Worm (Caenorhabditis elegans): Measurements from ENCODE around the gene F45G2.7.
"Not testable (repeated sequence)": the region's sequence is repeated elsewhere in the genome, so short reads cannot be mapped to it uniquely, and the experiment has no call there.

The F45G2.7 gene

DNA sequence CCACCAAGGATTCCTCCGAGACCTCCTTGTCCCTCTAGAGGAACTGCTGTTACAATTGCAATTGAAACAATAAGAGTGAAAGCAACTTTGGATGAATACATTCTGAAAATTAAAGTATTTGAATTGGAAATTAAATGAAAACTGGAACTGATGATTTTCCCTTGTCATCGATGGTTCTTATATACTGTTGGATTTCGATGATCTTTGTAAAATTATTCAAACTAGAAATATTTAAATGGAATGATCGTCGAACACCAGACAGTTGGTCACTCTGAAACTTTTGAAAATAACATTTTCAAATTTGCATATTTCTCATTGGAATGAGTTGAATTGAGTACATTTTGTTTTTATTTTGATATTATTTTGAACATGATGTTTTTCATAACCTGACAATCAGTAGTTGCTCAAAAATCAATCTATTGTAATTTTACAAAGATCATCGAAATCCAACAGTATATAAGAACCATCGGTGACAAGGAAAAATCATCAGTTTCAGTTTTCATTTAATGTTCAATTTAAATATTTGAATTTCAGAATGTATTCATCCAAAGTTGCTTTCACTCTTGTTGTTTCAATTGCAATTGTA is 32.5 kb downstream of the F45G2.7 start, which contains the start of the genes srlf-9 and srlf-10:
TSS of gene srlf-9 (minus strand) at position 101 of the 586 bp plus-strand sequence.
TSS of gene srlf-10 (plus strand) at position 536 of the 586 bp plus-strand sequence.
- not testable (repeated sequence) for TF ChIP-seq ztf-4 (tag; optimal IDR thresholded peaks at IDR 0.05); nhr-85 (tag); irx-1 (tag; optimal IDR thresholded peaks at IDR 0.05)

DNA sequence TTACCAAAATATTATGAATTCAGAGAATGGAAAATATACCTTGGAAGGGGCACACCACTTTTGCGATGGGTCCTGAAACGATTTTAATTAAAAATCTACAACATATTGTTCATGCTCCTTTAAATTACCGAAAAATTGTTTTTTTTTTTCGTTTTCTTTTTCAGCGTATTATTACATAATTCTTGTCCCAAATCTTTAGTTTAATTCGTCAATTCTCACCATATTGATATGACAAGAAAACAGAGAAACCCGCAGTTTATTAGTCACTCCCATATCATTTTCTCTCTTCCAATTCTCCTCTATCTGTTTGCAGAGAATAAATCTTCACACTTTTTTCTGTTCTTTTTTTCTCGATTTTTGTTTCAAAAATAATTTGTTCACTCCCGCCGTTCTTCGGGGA is 39.0 kb downstream of the F45G2.7 start, which contains the start of gene F11F1.1:
TSS of gene F11F1.1 (plus strand) at position 301 of the 400 bp plus-strand sequence.
- TF ChIP-seq egl-27 (tag; optimal IDR thresholded peaks at IDR 0.05) (no peak), elt-3 (tag; optimal IDR thresholded peaks at IDR 0.05) (peak in 1 of 6 experiments; percentile 34), blmp-1 (tag; optimal IDR thresholded peaks at IDR 0.05) (peak; percentile 17)

DNA sequence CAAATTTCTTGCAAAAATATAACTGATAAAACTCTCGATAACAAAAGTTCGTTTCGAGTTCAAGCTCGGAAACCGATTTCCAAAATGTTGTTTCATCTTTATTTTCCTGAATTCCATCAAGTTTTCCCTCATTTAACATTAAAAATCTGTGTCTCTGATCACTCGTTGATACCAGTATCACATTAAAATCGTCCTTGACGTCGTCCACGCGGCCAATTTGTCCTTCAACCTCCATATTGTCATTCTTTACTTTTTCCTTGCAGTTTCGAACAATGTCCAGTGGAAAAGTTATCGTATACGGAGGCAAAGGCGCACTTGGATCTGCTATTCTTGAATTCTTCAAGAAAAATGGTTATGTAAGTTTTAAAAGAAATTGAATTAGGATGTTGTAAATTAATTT is 40.7 kb downstream of the F45G2.7 start, which contains the start of gene qdpr-1:
TSS of gene qdpr-1 (plus strand) at position 264 of the 400 bp plus-strand sequence.
- TF ChIP-seq mep-1 (tag; optimal IDR thresholded peaks at IDR 0.05) (no peak), elt-3 (tag; optimal IDR thresholded peaks at IDR 0.05) (peak in 4 of 6 experiments; percentile 43 to 80 (median 54)), C16A3.4 (tag; optimal IDR thresholded peaks at IDR 0.05) (no peak), snu-23 (GFP tag; optimal IDR thresholded peaks at IDR 0.05) (peak; percentile 17), blmp-1 (tag; optimal IDR thresholded peaks at IDR 0.05) (peak; percentile 59), lsy-2 (tag; optimal IDR thresholded peaks at IDR 0.05) (peak in 1 of 2 experiments; percentile 12)

DNA sequence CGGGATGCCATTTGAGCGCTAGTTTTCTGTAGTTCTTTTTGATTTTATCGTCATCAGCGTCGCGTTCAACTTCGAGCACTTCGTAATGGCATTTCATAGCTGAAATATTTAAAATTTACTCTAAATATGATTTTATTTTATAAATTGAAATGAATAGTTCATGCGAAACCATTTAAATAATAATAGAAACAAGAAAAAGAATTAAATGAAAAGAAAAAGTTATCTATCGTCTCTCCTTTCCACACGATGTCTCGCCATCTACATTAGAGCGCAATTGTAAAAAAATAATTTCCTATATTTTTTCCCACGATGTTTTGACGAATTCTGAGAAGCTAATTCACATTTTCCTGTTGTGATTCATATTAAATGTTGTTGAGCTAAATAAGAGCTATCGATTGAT is 41.1 kb downstream of the F45G2.7 start, which contains the start of gene dnj-17:
TSS of gene dnj-17 (minus strand) at position 101 of the 400 bp plus-strand sequence.
- no peak for TF ChIP-seq efl-1 (optimal IDR thresholded peaks at IDR 0.05)
- peak; percentile 27 to 74 for TF ChIP-seq efl-1 (GFP tag; optimal IDR thresholded peaks at IDR 0.05 in 1 of 2)
- TF ChIP-seq unc-30 (tag; optimal IDR thresholded peaks at IDR 0.05) = no peak

DNA sequence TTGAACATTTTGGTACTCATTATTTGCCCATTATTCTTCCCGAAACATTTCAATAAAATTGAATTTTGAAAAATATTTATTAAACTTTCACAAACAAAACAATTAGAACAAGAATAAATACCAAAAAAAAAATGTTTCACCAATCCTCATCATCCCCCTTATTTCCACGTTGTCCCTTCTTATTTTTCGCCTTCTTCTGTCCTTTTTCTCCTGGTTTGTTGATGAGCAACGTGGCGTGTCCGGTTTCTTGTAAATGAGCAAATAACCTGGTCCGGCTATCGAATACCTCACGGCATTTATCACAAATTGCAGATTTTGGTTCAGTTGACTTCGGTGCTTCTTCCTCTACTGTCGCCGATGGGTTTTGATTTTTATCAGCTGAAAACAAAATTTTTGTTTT is 43.5 kb downstream of the F45G2.7 start:
- no peak for TF ChIP-seq efl-1 (optimal IDR thresholded peaks at IDR 0.05)
- peak in 1 of 2 experiments; percentile 66 for TF ChIP-seq efl-1 (GFP tag; optimal IDR thresholded peaks at IDR 0.05 in 1 of 2)
- peak; percentile 65 for TF ChIP-seq nhr-85 (tag)
- no peak for TF ChIP-seq aha-1 (tag; optimal IDR thresholded peaks at IDR 0.05)

DNA sequence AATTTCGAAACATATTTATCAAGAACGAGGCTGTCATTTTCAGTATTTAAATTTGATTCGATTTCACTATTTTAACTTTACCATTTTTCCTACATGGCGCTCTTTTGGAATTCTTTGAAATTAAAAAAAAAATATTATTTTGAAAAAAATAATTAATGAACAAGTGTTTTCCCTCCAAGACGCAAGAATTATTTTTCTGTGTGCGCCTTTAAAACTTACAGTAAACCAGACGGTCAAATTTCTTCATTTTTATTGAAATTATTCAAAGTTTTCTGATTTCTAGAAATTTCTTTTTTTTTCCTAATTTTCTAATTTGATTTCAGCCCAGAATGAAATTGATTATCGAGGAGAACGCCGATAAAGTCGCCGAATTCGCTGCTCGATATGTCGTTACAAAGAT is 45.2 kb downstream of the F45G2.7 start, which contains the start of gene T03F6.3:
TSS of gene T03F6.3 (plus strand) at position 318 of the 400 bp plus-strand sequence.
- no peak for TF ChIP-seq mep-1 (tag; optimal IDR thresholded peaks at IDR 0.05)
- no peak for TF ChIP-seq hlh-4 (tag; optimal IDR thresholded peaks at IDR 0.05)
- TF ChIP-seq dpl-1 (GFP tag; optimal IDR thresholded peaks at IDR 0.05) = no peak
- no peak for TF ChIP-seq egl-13 (tag; optimal IDR thresholded peaks at IDR 0.05)
- no peak for TF ChIP-seq nhr-28 (tag; optimal IDR thresholded peaks at IDR 0.05)
- no peak for TF ChIP-seq nhr-237 (tag; optimal IDR thresholded peaks at IDR 0.05)
- TF ChIP-seq tlp-1 (tag; optimal IDR thresholded peaks at IDR 0.05) = no peak
- TF ChIP-seq rnt-1 (tag; optimal IDR thresholded peaks at IDR 0.05) = no peak
- TF ChIP-seq fkh-10 (GFP tag; optimal IDR thresholded peaks at IDR 0.05) = no peak
- TF ChIP-seq irx-1 (tag; optimal IDR thresholded peaks at IDR 0.05) = no peak

DNA sequence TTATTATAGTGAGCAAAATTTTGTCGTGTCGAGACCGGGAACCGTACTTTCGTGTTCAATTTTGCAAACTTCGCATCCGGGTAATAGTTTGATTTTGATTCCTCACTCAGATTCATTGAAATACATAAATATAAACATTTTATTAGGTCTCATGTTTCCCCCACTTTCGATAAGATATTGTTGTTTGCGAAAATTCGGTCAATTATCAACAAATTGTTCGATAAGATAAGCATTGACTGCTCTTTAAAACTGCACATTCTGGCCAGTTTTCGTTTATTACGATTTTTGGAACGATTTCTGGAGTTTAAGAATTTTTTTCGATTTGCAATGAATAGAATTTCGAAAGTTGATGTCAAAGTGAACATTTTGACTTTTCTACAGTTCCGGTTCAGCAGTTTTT is 45.7 kb downstream of the F45G2.7 start:
- peak; percentile 73 for TF ChIP-seq elt-2 (tag; optimal IDR thresholded peaks at IDR 0.05)
- no peak for TF ChIP-seq efl-1 (optimal IDR thresholded peaks at IDR 0.05)
- no peak for TF ChIP-seq efl-1 (GFP tag; optimal IDR thresholded peaks at IDR 0.05 in 1 of 2)

DNA sequence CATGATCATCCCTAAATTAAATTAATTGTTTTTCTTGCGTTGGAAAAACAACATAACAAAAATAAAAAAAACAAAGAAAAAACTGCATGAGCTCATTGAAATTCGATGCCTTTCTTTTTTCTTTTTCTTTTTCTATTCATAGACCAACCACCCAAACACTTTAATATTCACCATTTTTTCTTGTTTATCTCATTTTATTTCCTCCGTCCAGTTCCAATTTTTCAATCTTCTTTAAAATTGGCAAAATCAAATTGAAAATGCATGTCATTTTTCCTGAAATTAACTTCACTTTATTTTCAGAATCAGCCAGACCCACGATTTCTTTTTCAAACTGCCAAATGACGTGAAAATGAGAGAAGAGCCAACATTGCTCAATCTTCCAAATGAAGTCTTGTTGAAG is 48.5 kb downstream of the F45G2.7 start, which contains the start of gene T03F6.4:
TSS of gene T03F6.4 (plus strand) at position 301 of the 400 bp plus-strand sequence.
- no peak for TF ChIP-seq ceh-63 (GFP tag; optimal IDR thresholded peaks at IDR 0.05)
- TF ChIP-seq unc-98 (GFP tag; IDR thresholded peaks at IDR 0.05) = no peak
- TF ChIP-seq lir-3 (tag; optimal IDR thresholded peaks at IDR 0.05; ENCODE audit: poor library complexity) = no peak
- TF ChIP-seq alr-1 (tag; optimal IDR thresholded peaks at IDR 0.05; ENCODE audit: borderline replicate concordance) = no peak
- no peak for TF ChIP-seq lin-39 (tag; optimal IDR thresholded peaks at IDR 0.05)
- TF ChIP-seq nhr-71 (tag; optimal IDR thresholded peaks at IDR 0.05) = no peak
- no peak for TF ChIP-seq nhr-47 (tag; optimal IDR thresholded peaks at IDR 0.05)
- TF ChIP-seq ets-5 (GFP tag; IDR thresholded peaks at IDR 0.05) = no peak
- no peak for TF ChIP-seq ceh-90 (tag; optimal IDR thresholded peaks at IDR 0.05)
- TF ChIP-seq efl-3 (GFP tag; optimal IDR thresholded peaks at IDR 0.05) = no peak
- no peak for TF ChIP-seq rnt-1 (tag; optimal IDR thresholded peaks at IDR 0.05)
- TF ChIP-seq unc-30 (tag; optimal IDR thresholded peaks at IDR 0.05) = no peak
- TF ChIP-seq snpc-4 (tag; optimal IDR thresholded peaks at IDR 0.05) = no peak
- TF ChIP-seq aly-2 (tag; optimal IDR thresholded peaks at IDR 0.05) = no peak
- no peak for TF ChIP-seq unc-130 (tag; optimal IDR thresholded peaks at IDR 0.05)
- no peak for TF ChIP-seq ztf-11 (tag; optimal IDR thresholded peaks at IDR 0.05)
- no peak for TF ChIP-seq efl-1 (optimal IDR thresholded peaks at IDR 0.05)
- no peak for TF ChIP-seq efl-1 (GFP tag; optimal IDR thresholded peaks at IDR 0.05 in 1 of 2)
- no peak for TF ChIP-seq lsy-2 (tag; optimal IDR thresholded peaks at IDR 0.05)

Data from whole organism, L1 larva.